Fruit fly (Drosophila melanogaster): ENCODE measurements around the gene CG9519.

Gene CG9519

DNA sequence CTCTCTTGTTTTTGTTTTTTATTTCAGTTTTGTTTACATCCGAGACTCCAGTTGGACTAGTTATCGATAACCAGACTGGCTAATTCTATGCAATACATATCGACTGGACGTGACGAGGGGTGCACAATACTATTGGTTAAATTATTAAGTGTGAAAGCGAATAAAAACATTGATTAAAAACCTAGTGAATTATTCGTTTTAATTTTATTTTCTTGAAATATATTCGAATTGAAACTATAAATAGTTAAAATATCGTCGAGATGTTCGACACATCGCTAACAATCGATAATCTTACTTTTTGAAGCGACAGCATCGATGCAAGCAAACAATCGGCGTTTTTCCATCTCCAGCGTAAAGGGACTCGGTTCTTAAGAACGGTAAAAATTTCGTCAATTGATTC lies 17.1 kb downstream of the CG9519 start, which contains the start of the genes CG32590 and Flo2 (continued):
- TF ChIP-seq dm (GFP tag; optimal IDR thresholded peaks at IDR 0.05) (peak; percentile 33), CG34376 (GFP tag; optimal IDR thresholded peaks at IDR 0.05) (peak; percentile 13), CG17186 (GFP tag; optimal IDR thresholded peaks at IDR 0.05) (peak; percentile 12), CG17385 (GFP tag; optimal IDR thresholded peaks at IDR 0.05) (peak; percentile 58), prd (optimal IDR thresholded peaks at IDR 0.05) (no peak), prd (GFP tag; IDR thresholded peaks at IDR 0.05) (peak; percentile 91), vfl (GFP tag; optimal IDR thresholded peaks at IDR 0.05) (peak; percentile 64), CG12659 (GFP tag; optimal IDR thresholded peaks at IDR 0.05) (peak; percentile 66), Abd-B (GFP tag; optimal IDR thresholded peaks at IDR 0.05) (peak; percentile 65), CG6254 (GFP tag; optimal IDR thresholded peaks at IDR 0.05) (peak; percentile 4), ind (GFP tag; optimal IDR thresholded peaks at IDR 0.05) (peak; percentile 79), usp (GFP tag; optimal IDR thresholded peaks at IDR 0.05) (no peak), CG11723 (GFP tag; optimal IDR thresholded peaks at IDR 0.05) (no peak), salm (tag; optimal IDR thresholded peaks at IDR 0.05) (no peak), zfh2 (GFP tag; optimal IDR thresholded peaks at IDR 0.05) (peak; percentile 77), Hr51 (GFP tag; optimal IDR thresholded peaks at IDR 0.05) (peak; percentile 39 to 74), CHES-1-like (GFP tag; optimal IDR thresholded peaks at IDR 0.05) (peak; percentile 77), bab2 (GFP tag; optimal IDR thresholded peaks at IDR 0.05) (peak; percentile 54), sqz (GFP tag; optimal IDR thresholded peaks at IDR 0.05) (no peak), sc (optimal IDR thresholded peaks at IDR 0.05) (no peak), sc (GFP tag; optimal IDR thresholded peaks at IDR 0.05) (no peak), gsb-n (tag; optimal IDR thresholded peaks at IDR 0.05) (peak; percentile 44), dpn (GFP tag; optimal IDR thresholded peaks at IDR 0.05) (peak; percentile 79 to 81), CG4730 (GFP tag; IDR thresholded peaks at IDR 0.05) (peak; percentile 67), Hmx (GFP tag; optimal IDR thresholded peaks at IDR 0.05) (no peak), CG14965 (GFP tag; optimal IDR thresholded peaks at IDR 0.05; ENCODE audit: borderline replicate concordance) (no peak), onecut (GFP tag; IDR thresholded peaks at IDR 0.05) (0 out of 2 replicates have a peak, but pooled peaks have one; percentile 25), CG2202 (tag; optimal IDR thresholded peaks at IDR 0.05) (peak; percentile 6), CG18599 (GFP tag; optimal IDR thresholded peaks at IDR 0.05) (peak; percentile 74), MBD-R2 (GFP tag; IDR thresholded peaks at IDR 0.05) (peak; percentile 75), CG4854 (GFP tag; optimal IDR thresholded peaks at IDR 0.05) (peak; percentile 71), Dref (GFP tag; IDR thresholded peaks at IDR 0.05) (peak; percentile 85), Dfd (GFP tag; optimal IDR thresholded peaks at IDR 0.05) (no peak), nau (GFP tag; optimal IDR thresholded peaks at IDR 0.05) (no peak), cwo (GFP tag; optimal IDR thresholded peaks at IDR 0.05) (peak; percentile 23), CG9932 (GFP tag; IDR thresholded peaks at IDR 0.05) (peak; percentile 93), tna (GFP tag; IDR thresholded peaks at IDR 0.05; ENCODE audit: partially characterized antibody) (peak; percentile 96), Hmr (GFP tag; optimal IDR thresholded peaks at IDR 0.05) (peak; percentile 77), tll (GFP tag; optimal IDR thresholded peaks at IDR 0.05) (no peak), oc (tag; optimal IDR thresholded peaks at IDR 0.05) (no peak), CG8359 (GFP tag; optimal IDR thresholded peaks at IDR 0.05; ENCODE audit: borderline replicate concordance) (no peak), CG9817 (tag; optimal IDR thresholded peaks at IDR 0.05) (peak; percentile 73), CG14441 (GFP tag; IDR thresholded peaks at IDR 0.05) (peak; percentile 77), CG5180 (GFP tag; optimal IDR thresholded peaks at IDR 0.05) (no peak), BEAF-32 (GFP tag; optimal IDR thresholded peaks at IDR 0.05) (peak; percentile 95), caup (GFP tag; optimal IDR thresholded peaks at IDR 0.05; ENCODE audit: severe bottlenecking) (peak; percentile 48), seq (GFP tag; IDR thresholded peaks at IDR 0.05) (peak; percentile 69), CG4820 (GFP tag; optimal IDR thresholded peaks at IDR 0.05) (peak; percentile 50), Opbp (GFP tag; IDR thresholded peaks at IDR 0.05; ENCODE audit: partially characterized antibody) (peak; percentile 88), ro (GFP tag; IDR thresholded peaks at IDR 0.05) (peak; percentile 42; the same call in 1 of the 2 replicates)

Measured in whole organism, embryonic.